Fruit fly (Drosophila melanogaster) whole organism, embryonic: ENCODE results near the gene CG15034.

ENCODE experiments used
- CG10267 ChIP-seq: fragments of 200-800 bp; sonication (Bioruptor generic); optimal IDR thresholded peaks from 2 replicates; lab custom pipeline; 2018; ENCODE audit warnings: missing biosample characterization, mild to moderate bottlenecking, missing genetic modification characterization, moderate library complexity
- CG12236 ChIP-seq: fragments of 200-800 bp; sonication (Bioruptor generic); optimal IDR thresholded peaks from 2 replicates; lab custom pipeline; 2016; ENCODE audit warnings: missing biosample characterization, missing genetic modification characterization
- CG12299 ChIP-seq: fragments of 200-800 bp; sonication (Bioruptor generic); optimal IDR thresholded peaks from 2 replicates; lab custom pipeline; 2018; ENCODE audit warnings: missing biosample characterization, mild to moderate bottlenecking, missing genetic modification characterization
- CG13775 ChIP-seq: fragments of 200-800 bp; sonication (Bioruptor generic); optimal IDR thresholded peaks from 3 replicates; lab custom pipeline; 2017; ENCODE audit warnings: missing biosample characterization, mild to moderate bottlenecking, missing genetic modification characterization
- CG14441 ChIP-seq: fragments of 200-800 bp; sonication (Bioruptor generic); IDR thresholded peaks from 2 replicates; pipeline ENCODE4 v1.3.6; 2022; ENCODE audit warnings: missing biosample characterization, missing genetic modification characterization
- CG14860 ChIP-seq: fragments of 200-800 bp; sonication (Bioruptor generic); IDR thresholded peaks from 3 replicates; pipeline ENCODE4 v1.3.6; 2022; ENCODE audit warnings: missing biosample characterization, missing genetic modification characterization; ENCODE audit not compliant: partially characterized antibody
- CG1603 ChIP-seq: fragments of 200-800 bp; sonication (Bioruptor generic); optimal IDR thresholded peaks from 2 replicates; lab custom pipeline; 2019; ENCODE audit warnings: missing biosample characterization, mild to moderate bottlenecking, missing genetic modification characterization, moderate library complexity
- CG1647 ChIP-seq: fragments of 200-800 bp; sonication (Bioruptor generic); optimal IDR thresholded peaks from 3 replicates; lab custom pipeline; 2016; ENCODE audit warnings: missing biosample characterization, missing genetic modification characterization
- CG2875 ChIP-seq: fragments of 200-800 bp; sonication (Bioruptor generic); optimal IDR thresholded peaks from 2 replicates; lab custom pipeline; 2017; ENCODE audit warnings: missing biosample characterization, mild to moderate bottlenecking, missing genetic modification characterization, missing genetic modification reagents
- CG31224 ChIP-seq: fragments of 200-800 bp; sonication (Bioruptor generic); IDR thresholded peaks from 2 replicates; pipeline ENCODE4 v1.3.6; 2022; ENCODE audit warnings: missing biosample characterization, missing genetic modification characterization
- CG32772 ChIP-seq: fragments of 200-800 bp; sonication (Bioruptor generic); IDR thresholded peaks from 2 replicates; pipeline ENCODE4 v1.3.6; 2022; ENCODE audit warnings: missing biosample characterization, missing genetic modification characterization
- CG34422 ChIP-seq: fragments of 200-800 bp; sonication (Bioruptor generic); IDR thresholded peaks from 3 replicates; pipeline ENCODE4 v1.3.6; 2022; ENCODE audit warnings: missing biosample characterization, missing genetic modification characterization
- CG3726 ChIP-seq: fragments of 200-800 bp; sonication (Bioruptor generic); IDR thresholded peaks from 3 replicates; pipeline ENCODE4, ENCODE4 v1.3.6; 2022; ENCODE audit warnings: missing biosample characterization, missing genetic modification characterization
- CG43689 ChIP-seq: fragments of 200-800 bp; sonication (Bioruptor generic); IDR thresholded peaks from 2 replicates; pipeline ENCODE4 v1.3.6; 2022; ENCODE audit warnings: missing biosample characterization, missing genetic modification characterization
- CG4730 ChIP-seq: fragments of 200-800 bp; sonication (Bioruptor generic); IDR thresholded peaks from 2 replicates; pipeline ENCODE4 v1.3.6; 2022; ENCODE audit warnings: missing biosample characterization, missing genetic modification characterization
- CG9797 ChIP-seq: fragments of 200-800 bp; sonication (Bioruptor generic); optimal IDR thresholded peaks from 3 replicates; lab custom pipeline; 2018; ENCODE audit warnings: missing biosample characterization, mild to moderate bottlenecking, missing genetic modification characterization
- CkIIα-i1 ChIP-seq: fragments of 200-800 bp; sonication (Bioruptor generic); IDR thresholded peaks from 2 replicates; pipeline ENCODE4 v1.3.6; 2022; ENCODE audit warnings: missing biosample characterization, missing genetic modification characterization
- D19A ChIP-seq: fragments of 200-800 bp; optimal IDR thresholded peaks from 3 replicates; lab custom pipeline; 2019; ENCODE audit warnings: missing biosample characterization, mild to moderate bottlenecking, missing genetic modification characterization, moderate library complexity
- Dip3 ChIP-seq: fragments of 200-800 bp; sonication (Bioruptor generic); optimal IDR thresholded peaks from 3 replicates; lab custom pipeline; 2016; ENCODE audit warnings: missing biosample characterization, missing genetic modification characterization
- Eip74EF ChIP-seq, 2 experiments: fragments of 200-800 bp in 1 of 2; fragments of >200 bp in 1 of 2; sonication (Bioruptor generic) in 1 of 2; optimal IDR thresholded peaks; 2 replicates each; lab custom pipeline; 2017 to 2019; ENCODE audit warnings: missing biosample characterization in 2 of 2, missing genetic modification characterization in 2 of 2, mild to moderate bottlenecking in 1 of 2, moderate library complexity in 1 of 2
- H15 ChIP-seq: fragments of 200-800 bp; sonication (Bioruptor generic); IDR thresholded peaks from 3 replicates; pipeline ENCODE4 v1.3.6; 2022; ENCODE audit warnings: missing biosample characterization, missing genetic modification characterization
- H2.0 ChIP-seq: fragments of 200-800 bp; sonication (Bioruptor generic); IDR thresholded peaks from 2 replicates; pipeline ENCODE4 v1.3.6; 2022; ENCODE audit warnings: missing biosample characterization, missing genetic modification characterization
- HLH3B ChIP-seq: fragments of 200-800 bp; sonication (Bioruptor generic); IDR thresholded peaks from 2 replicates; pipeline ENCODE4 v1.3.6; 2022; ENCODE audit warnings: missing biosample characterization, missing genetic modification characterization
- Max ChIP-seq: fragments of 200-800 bp; sonication (Bioruptor generic); optimal IDR thresholded peaks from 2 replicates; lab custom pipeline; 2016; ENCODE audit warnings: missing biosample characterization, mild to moderate bottlenecking, missing genetic modification characterization
- Ptx1 ChIP-seq: fragments of 200-800 bp; sonication (Bioruptor generic); IDR thresholded peaks from 2 replicates; pipeline ENCODE4 v1.3.6; 2022; ENCODE audit warnings: missing biosample characterization, missing genetic modification characterization
- Rfx ChIP-seq: fragments of 200-800 bp; sonication (Bioruptor generic); IDR thresholded peaks from 2 replicates; pipeline ENCODE4 v1.3.6; 2022; ENCODE audit warnings: missing biosample characterization, missing genetic modification characterization
- Sin3A ChIP-seq: fragments of >200 bp; optimal IDR thresholded peaks from 2 replicates; lab custom pipeline; 2018
- Sox100B ChIP-seq: fragments of 200-800 bp; sonication (Bioruptor generic); optimal IDR thresholded peaks from 3 replicates; lab custom pipeline; 2018; ENCODE audit warnings: missing biosample characterization, mild to moderate bottlenecking, missing genetic modification characterization
- Spps ChIP-seq: fragments of 200-800 bp; sonication (Bioruptor generic); optimal IDR thresholded peaks from 2 replicates; lab custom pipeline; 2018; ENCODE audit warnings: missing biosample characterization, mild to moderate bottlenecking, missing genetic modification characterization
- ap ChIP-seq: fragments of 200-800 bp; sonication (Bioruptor generic); IDR thresholded peaks from 2 replicates; pipeline ENCODE4 v1.3.6; 2022; ENCODE audit warnings: missing biosample characterization, missing genetic modification characterization
- az2 ChIP-seq: fragments of 200-800 bp; sonication (Bioruptor generic); optimal IDR thresholded peaks from 3 replicates; lab custom pipeline; 2016; ENCODE audit warnings: missing biosample characterization, missing genetic modification characterization
- bab2 ChIP-seq: fragments of 200-800 bp; sonication (Bioruptor generic); optimal IDR thresholded peaks from 2 replicates; lab custom pipeline; 2016; ENCODE audit warnings: missing biosample characterization, missing genetic modification characterization
- bsh ChIP-seq, 2 experiments: fragments of 200-800 bp; sonication (Bioruptor generic); optimal IDR thresholded peaks; 2 replicates each; lab custom pipeline; 2017 to 2018; ENCODE audit warnings: mild to moderate bottlenecking in 2 of 2, missing biosample characterization in 2 of 2, missing genetic modification characterization in 2 of 2, moderate library complexity in 1 of 2
- cad ChIP-seq: fragments of >200 bp; optimal IDR thresholded peaks from 2 replicates; lab custom pipeline; 2017; ENCODE audit warnings: missing biosample characterization, missing genetic modification characterization
- dan ChIP-seq: fragments of 200-800 bp; sonication (Bioruptor generic); IDR thresholded peaks from 2 replicates; pipeline ENCODE4 v1.3.6; 2022; ENCODE audit warnings: missing biosample characterization, missing genetic modification characterization
- eve ChIP-seq, 2 experiments: fragments of >200 bp; optimal IDR thresholded peaks; 2 replicates each; lab custom pipeline; 2017; ENCODE audit warnings: missing biosample characterization in 2 of 2, missing genetic modification characterization in 2 of 2
- fd102C ChIP-seq: fragments of 200-800 bp; sonication (Bioruptor generic); optimal IDR thresholded peaks from 2 replicates; lab custom pipeline; 2018; ENCODE audit warnings: missing biosample characterization, mild to moderate bottlenecking, missing genetic modification characterization, moderate library complexity
- fru ChIP-seq: fragments of >200 bp; optimal IDR thresholded peaks from 2 replicates; lab custom pipeline; 2017
- kay ChIP-seq: fragments of 200-800 bp; sonication (Bioruptor generic); optimal IDR thresholded peaks from 2 replicates; lab custom pipeline; 2016; ENCODE audit warnings: missing biosample characterization, missing genetic modification characterization
- knrl ChIP-seq: fragments of 200-800 bp; sonication (Bioruptor generic); IDR thresholded peaks from 3 replicates; pipeline ENCODE4 v1.3.6; 2022; ENCODE audit warnings: missing biosample characterization, missing genetic modification characterization; ENCODE audit not compliant: partially characterized antibody
- lilli ChIP-seq: fragments of 200-800 bp; sonication (Bioruptor generic); optimal IDR thresholded peaks from 3 replicates; lab custom pipeline; 2016; ENCODE audit warnings: missing biosample characterization, missing genetic modification characterization
- mld ChIP-seq: fragments of 200-800 bp; sonication (Bioruptor generic); IDR thresholded peaks from 3 replicates; pipeline ENCODE4 v1.3.6; 2022; ENCODE audit warnings: missing biosample characterization, missing genetic modification characterization; ENCODE audit not compliant: partially characterized antibody
- nmo ChIP-seq: fragments of 200-800 bp; sonication (Bioruptor generic); optimal IDR thresholded peaks from 2 replicates; lab custom pipeline; 2018; ENCODE audit warnings: missing biosample characterization, mild to moderate bottlenecking, missing genetic modification characterization, moderate library complexity
- prd ChIP-seq, 3 experiments: fragments of >200 bp in 2 of 3; fragments of 200-800 bp in 1 of 3; sonication (Bioruptor generic) in 1 of 3; optimal IDR thresholded peaks in 2 of 3; IDR thresholded peaks in 1 of 3; 2 replicates in 2 of 3; 3 replicates in 1 of 3; pipeline versions ENCODE4 v1.3.6 to Lab custom; 2017 to 2022; ENCODE audit warnings: missing biosample characterization in 1 of 3, missing genetic modification characterization in 1 of 3
- sens ChIP-seq: fragments of 200-800 bp; sonication (Bioruptor generic); peaks from one replicate; lab custom pipeline; 2016; ENCODE audit warnings: missing biosample characterization, missing genetic modification characterization
- stc ChIP-seq: fragments of 200-800 bp; sonication (Bioruptor generic); IDR thresholded peaks from 2 replicates; pipeline ENCODE4 v1.3.6; 2022; ENCODE audit warnings: missing biosample characterization, missing genetic modification characterization
- tll ChIP-seq, 2 experiments: fragments of 200-800 bp in 1 of 2; fragments of >200 bp in 1 of 2; sonication (Bioruptor generic) in 1 of 2; optimal IDR thresholded peaks; 2 replicates each; lab custom pipeline; 2017 to 2019; ENCODE audit warnings: missing biosample characterization in 2 of 2, missing genetic modification characterization in 2 of 2, mild to moderate bottlenecking in 1 of 2, moderate library complexity in 1 of 2
- unc-4 ChIP-seq: fragments of 200-800 bp; sonication (Bioruptor generic); IDR thresholded peaks from 2 replicates; pipeline ENCODE4 v1.3.6; 2022; ENCODE audit warnings: missing biosample characterization, missing genetic modification characterization; ENCODE audit not compliant: partially characterized antibody
- unpg ChIP-seq: fragments of 200-800 bp; sonication (Bioruptor generic); optimal IDR thresholded peaks from 3 replicates; lab custom pipeline; 2018; ENCODE audit warnings: missing biosample characterization, mild to moderate bottlenecking, missing genetic modification characterization, moderate library complexity

The CG15034 gene

DNA sequence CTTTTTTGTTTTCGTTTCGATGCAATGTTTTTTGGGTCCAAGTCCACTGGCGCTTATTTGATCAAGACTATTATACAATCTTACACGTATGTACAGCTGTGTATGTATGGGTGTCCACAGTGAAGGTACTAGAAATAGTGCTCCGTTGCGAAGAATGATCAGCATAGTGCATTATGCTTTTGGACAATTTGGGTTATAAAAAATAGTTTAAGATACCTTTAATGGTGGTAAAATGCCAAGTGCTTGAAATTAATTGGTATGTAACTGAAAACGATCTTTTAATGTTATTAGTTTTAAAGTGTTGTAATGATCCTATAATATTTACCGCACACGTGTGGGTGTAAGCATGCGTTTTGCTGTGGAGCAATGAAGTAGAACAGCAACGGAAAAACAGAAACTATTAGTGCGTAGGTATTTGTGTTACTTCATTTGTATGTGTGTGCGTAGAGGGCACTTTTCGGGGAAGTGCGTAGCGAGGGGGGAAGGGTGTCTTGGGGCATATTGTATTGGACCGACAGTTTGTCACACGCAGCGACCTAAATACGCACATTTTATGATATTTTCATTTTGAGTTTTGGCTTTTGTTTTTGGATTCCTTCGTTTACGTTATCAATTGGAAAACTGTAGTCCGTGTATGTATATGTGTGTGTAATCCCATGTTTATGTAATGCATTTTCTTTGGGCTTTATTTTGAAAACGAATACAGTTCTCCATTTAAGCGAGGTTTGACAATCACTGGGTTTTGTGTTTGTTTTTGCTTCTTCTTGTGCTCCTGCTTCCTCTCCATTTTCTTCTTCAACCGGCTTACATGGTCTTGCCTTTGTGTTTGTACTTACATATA is 11.0 kb downstream of the CG15034 start (continued):
- TF ChIP-seq prd (optimal IDR thresholded peaks at IDR 0.05; lab: Kevin White, UChicago) (no peak), prd (GFP tag; IDR thresholded peaks at IDR 0.05; lab: Robert Waterston, UW) (peak; percentile 89), ap (GFP tag; lab: Robert Waterston, UW) (peak; percentile 70), unc-4 (GFP tag; lab: Robert Waterston, UW) (no peak), nmo (GFP tag; lab: Kevin White, UChicago) (peak; percentile 94), Max (GFP tag; lab: Kevin White, UChicago) (peak; percentile 90), bsh (GFP tag; optimal IDR thresholded peaks at IDR 0.05; lab: Kevin White, UChicago) (peak; percentile 76 to 96), H2.0 (peak; percentile 77), CG9797 (GFP tag; lab: Kevin White, UChicago) (peak; percentile 3), fru (lab: Kevin White, UChicago) (no peak), CG32772 (peak; percentile 87), tll (GFP tag; optimal IDR thresholded peaks at IDR 0.05; lab: Kevin White, UChicago) (no peak), CG3726 (GFP tag; lab: Robert Waterston, UW) (peak; percentile 83; the same call in 2 of the 3 replicates), Sin3A (no peak), Ptx1 (GFP tag; lab: Robert Waterston, UW) (peak; percentile 90), mld (GFP tag; lab: Robert Waterston, UW) (no peak), CG4730 (GFP tag; lab: Robert Waterston, UW) (peak; percentile 72), CG13775 (GFP tag; lab: Kevin White, UChicago) (peak; percentile 82), CG31224 (GFP tag; lab: Robert Waterston, UW) (peak; percentile 51; the same call in 1 of the 2 replicates), knrl (no peak), dan (GFP tag; lab: Robert Waterston, UW) (peak; percentile 58; the same call in 1 of the 2 replicates), unpg (GFP tag; lab: Kevin White, UChicago) (peak; percentile 95), CG10267 (peak; percentile 87), Spps (tag; lab: Kevin White, UChicago) (peak; percentile 84), D19A (tag; lab: Kevin White, UChicago) (peak; percentile 91), fd102C (GFP tag; lab: Kevin White, UChicago) (peak; percentile 63), CG12299 (tag; lab: Kevin White, UChicago) (peak; percentile 84), stc (GFP tag; lab: Robert Waterston, UW) (peak; percentile 88), CG12236 (GFP tag; lab: Kevin White, UChicago) (peak; percentile 89), Sox100B (peak; percentile 91), lilli (GFP tag; lab: Kevin White, UChicago) (peak; percentile 87), Dip3 (GFP tag; lab: Kevin White, UChicago) (peak; percentile 63), kay (peak; percentile 81), az2 (GFP tag; lab: Kevin White, UChicago) (peak; percentile 91), eve (GFP tag; optimal IDR thresholded peaks at IDR 0.05; lab: Kevin White, UChicago) (peak in 1 of 2 experiments; percentile 96), CkIIα-i1 (GFP tag; lab: Robert Waterston, UW) (peak; percentile 43; the same call in 1 of the 2 replicates), CG2875 (GFP tag; lab: Kevin White, UChicago) (peak; percentile 92), CG1647 (GFP tag; lab: Kevin White, UChicago) (peak; percentile 83), Rfx (GFP tag; lab: Robert Waterston, UW) (peak; percentile 73), cad (GFP tag; lab: Kevin White, UChicago) (peak; percentile 41), CG14860 (no peak), CG14441 (GFP tag; lab: Robert Waterston, UW) (peak; percentile 82), bab2 (GFP tag; lab: Kevin White, UChicago) (peak; percentile 83), Eip74EF (GFP tag; optimal IDR thresholded peaks at IDR 0.05; lab: Kevin White, UChicago) (peak in 1 of 2 experiments; percentile 91), CG1603 (tag; lab: Kevin White, UChicago) (peak; percentile 98), HLH3B (GFP tag; lab: Robert Waterston, UW) (peak; percentile 85), sens (GFP tag; lab: Kevin White, UChicago) (peak; percentile 99), H15 (peak; percentile 83), CG34422 (GFP tag; lab: Robert Waterston, UW) (peak; percentile 90), CG43689 (peak; percentile 79)
